Worm (Caenorhabditis elegans) whole organism, young adult: ENCODE data around the gene K08D9.10.

ENCODE experiments used
- C17E4.6 ChIP-seq: fragments of 200-800 bp; sonication (Bioruptor generic); IDR thresholded peaks from 2 replicates; pipeline ENCODE4 v1.3.6; 2022; ENCODE audit warnings: missing genetic modification reagents, missing genetic modification characterization, missing compliant biosample characterization
- F22D6.2 ChIP-seq: sonication (generic microtip); optimal IDR thresholded peaks from 2 replicates; lab custom pipeline; 2016; ENCODE audit warnings: mild to moderate bottlenecking, missing genetic modification characterization, missing compliant biosample characterization
- F57C9.4 ChIP-seq: sonication (generic microtip); optimal IDR thresholded peaks from 2 replicates; lab custom pipeline; 2017; ENCODE audit warnings: mild to moderate bottlenecking, missing genetic modification characterization, missing compliant biosample characterization
- ama-1 ChIP-seq, 3 experiments: fragments of 150-350 bp in 1 of 3; sonication (generic microtip) in 2 of 3; optimal IDR thresholded peaks; 2 replicates each; lab custom pipeline; 2014 to 2018; ENCODE audit warnings: missing biosample characterization in 2 of 3, missing genetic modification characterization in 2 of 3, missing genetic modification reagents in 2 of 3
- dpl-1 ChIP-seq: fragments of 150-350 bp; optimal IDR thresholded peaks from 2 replicates; lab custom pipeline; 2014; ENCODE audit warnings: missing biosample characterization, missing genetic modification reagents, missing genetic modification characterization
- nfya-1 ChIP-seq: sonication (generic microtip); optimal IDR thresholded peaks from 2 replicates; lab custom pipeline; 2017; ENCODE audit warnings: antibody characterized with exemption, missing compliant biosample characterization, missing genetic modification characterization, borderline replicate concordance; ENCODE audit not compliant: insufficient read depth
- nhr-27 ChIP-seq: fragments of 200-800 bp; sonication (Bioruptor generic); optimal IDR thresholded peaks from 2 replicates; lab custom pipeline; 2018; ENCODE audit warnings: mild to moderate bottlenecking, missing genetic modification characterization, moderate library complexity, missing compliant biosample characterization
- pha-4 ChIP-seq: fragments of 150-350 bp; sonication (generic microtip); optimal IDR thresholded peaks from 2 replicates; lab custom pipeline; 2014; ENCODE audit warnings: missing biosample characterization, missing genetic modification reagents, missing genetic modification characterization
- snpc-1.1 ChIP-seq: sonication (generic microtip); optimal IDR thresholded peaks from 2 replicates; lab custom pipeline; 2017; ENCODE audit warnings: missing genetic modification characterization, mild to moderate bottlenecking, missing compliant biosample characterization, antibody characterized with exemption, moderate library complexity, missing genotype, missing genetic modification reagents; ENCODE audit not compliant: insufficient read depth
- snpc-4 ChIP-seq, 5 experiments: fragments of 150-350 bp in 1 of 5; sonication (generic microtip) in 4 of 5; optimal IDR thresholded peaks; 2 replicates each; lab custom pipeline; 2014 to 2018; ENCODE audit warnings: missing genetic modification characterization in 5 of 5, missing biosample characterization in 3 of 5, antibody characterized with exemption in 2 of 5, mild to moderate bottlenecking in 2 of 5, missing compliant biosample characterization in 2 of 5, missing genotype in 2 of 5, moderate library complexity in 2 of 5, missing genetic modification reagents in 1 of 5

DNA sequence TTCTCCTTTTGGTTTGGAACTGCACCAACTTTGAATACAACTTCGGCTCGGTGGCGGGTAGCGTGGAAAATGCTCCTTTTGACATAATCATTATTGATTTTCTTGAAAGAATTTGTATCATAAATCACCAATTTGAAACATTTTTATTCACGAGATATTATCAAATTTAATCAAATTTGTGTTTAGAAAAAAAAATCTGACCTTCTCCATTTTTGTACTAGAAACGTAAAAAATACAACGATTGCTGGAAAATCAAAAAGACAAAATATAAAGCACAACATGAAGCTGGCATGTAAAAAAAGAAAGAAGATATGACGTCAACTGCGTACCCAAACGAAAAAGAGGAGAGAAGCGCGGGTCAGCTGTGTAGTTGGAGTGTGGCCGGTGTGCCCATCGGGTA is 30.4 kb upstream of the K08D9.10 start, which contains the start of gene K08D9.4:
- no peak for TF ChIP-seq C17E4.6
- TF ChIP-seq snpc-4 (GFP tag; optimal IDR thresholded peaks at IDR 0.05; lab: Kevin White, UChicago) = no peak
- TF ChIP-seq snpc-4 (tag; optimal IDR thresholded peaks at IDR 0.05; lab: Kevin White, UChicago) = no peak
- no peak for TF ChIP-seq ama-1 (optimal IDR thresholded peaks at IDR 0.05; lab: Kevin White, UChicago)
- TF ChIP-seq ama-1 (GFP tag; optimal IDR thresholded peaks at IDR 0.05; lab: Kevin White, UChicago) = no peak
- no peak for TF ChIP-seq F22D6.2 (tag; lab: Kevin White, UChicago)
- no peak for TF ChIP-seq snpc-1.1 (tag; lab: Kevin White, UChicago)
- TF ChIP-seq nfya-1 = no peak
- no peak for TF ChIP-seq dpl-1 (GFP tag; lab: Kevin White, UChicago)
- TF ChIP-seq pha-4 (tag; lab: Kevin White, UChicago) = no peak
- no peak for TF ChIP-seq F57C9.4
- no peak for TF ChIP-seq nhr-27 (tag; lab: Kevin White, UChicago)
